Fruit fly (Drosophila melanogaster) whole organism, embryonic: Measurements from ENCODE around the gene trus.
A peak's percentile ranks its signal among the peaks of the same experiment; 100 is the strongest.
"Not testable (repeated sequence)": the region's sequence is repeated elsewhere in the genome, so short reads cannot be mapped to it uniquely, and the experiment has no call there.

Experiments used
- Blimp-1 ChIP-seq: fragments of 200-800 bp; sonication (Bioruptor generic); optimal IDR thresholded peaks from 3 replicates; lab custom pipeline; 2018; ENCODE audit warnings: missing biosample characterization, missing genetic modification characterization, mild to moderate bottlenecking, moderate library complexity, missing genetic modification reagents
- CG10543 ChIP-seq: fragments of 200-800 bp; sonication (Bioruptor generic); optimal IDR thresholded peaks from 3 replicates; lab custom pipeline; 2017; ENCODE audit warnings: missing biosample characterization, mild to moderate bottlenecking, missing genetic modification characterization, moderate library complexity
- CG3065 ChIP-seq: fragments of 200-800 bp; sonication (Bioruptor generic); optimal IDR thresholded peaks from 2 replicates; lab custom pipeline; 2016; ENCODE audit warnings: missing biosample characterization, missing genetic modification characterization
- CG31441 ChIP-seq: fragments of 200-800 bp; sonication (Bioruptor generic); IDR thresholded peaks from 2 replicates; pipeline ENCODE4 v1.3.6; 2022; ENCODE audit warnings: missing biosample characterization, missing genetic modification characterization
- CG5180 ChIP-seq: fragments of 200-800 bp; sonication (Bioruptor generic); optimal IDR thresholded peaks from 3 replicates; lab custom pipeline; 2017; ENCODE audit warnings: missing biosample characterization, missing genetic modification characterization, mild to moderate bottlenecking, moderate library complexity, missing genetic modification reagents
- CTCF ChIP-seq: fragments of 200-800 bp; sonication (Bioruptor generic); optimal IDR thresholded peaks from 2 replicates; lab custom pipeline; 2017; ENCODE audit warnings: missing biosample characterization, mild to moderate bottlenecking, missing genetic modification characterization, moderate library complexity
- Deaf1 ChIP-seq: fragments of 200-800 bp; optimal IDR thresholded peaks from 3 replicates; lab custom pipeline; 2019; ENCODE audit warnings: missing biosample characterization, mild to moderate bottlenecking, missing genetic modification characterization, moderate library complexity
- Gug ChIP-seq: fragments of 200-800 bp; sonication (Bioruptor generic); IDR thresholded peaks from 4 replicates; pipeline ENCODE4 v1.3.6; 2022; ENCODE audit warnings: missing biosample characterization, missing genetic modification characterization
- Hmx ChIP-seq: fragments of 200-800 bp; sonication (Bioruptor generic); optimal IDR thresholded peaks from 2 replicates; lab custom pipeline; 2016; ENCODE audit warnings: missing biosample characterization, missing genetic modification characterization
- Jarid2 ChIP-seq: fragments of 200-800 bp; sonication (Bioruptor generic); optimal IDR thresholded peaks from 3 replicates; lab custom pipeline; 2017; ENCODE audit warnings: mild to moderate bottlenecking, missing biosample characterization, missing genetic modification reagents, missing genetic modification characterization
- Med ChIP-seq: fragments of 200-800 bp; sonication (Bioruptor generic); peaks from one replicate; lab custom pipeline; 2016; ENCODE audit warnings: missing biosample characterization, missing genetic modification characterization, mild to moderate bottlenecking, inconsistent platforms, moderate library complexity
- Tbp ChIP-seq: fragments of >200 bp; optimal IDR thresholded peaks from 2 replicates; lab custom pipeline; 2018; ENCODE audit warnings: missing biosample characterization, missing genetic modification characterization
- Trl ChIP-seq, 3 experiments: fragments of >200 bp in 2 of 3; fragments of 200-800 bp in 1 of 3; sonication (Bioruptor generic) in 1 of 3; optimal IDR thresholded peaks; 2 replicates in 1 of 3; 3 replicates in 2 of 3; lab custom pipeline; 2016 to 2017; ENCODE audit warnings: missing biosample characterization in 1 of 3, missing genetic modification characterization in 1 of 3
- al ChIP-seq: fragments of 200-800 bp; sonication (Bioruptor generic); IDR thresholded peaks from 2 replicates; pipeline ENCODE4 v1.3.6; 2022; ENCODE audit warnings: missing biosample characterization, missing genetic modification characterization
- cg ChIP-seq: fragments of 200-800 bp; sonication (Bioruptor generic); optimal IDR thresholded peaks from 3 replicates; lab custom pipeline; 2019; ENCODE audit warnings: missing biosample characterization, mild to moderate bottlenecking, missing genetic modification characterization, moderate library complexity
- disco-r ChIP-seq: fragments of 200-800 bp; sonication (Bioruptor generic); optimal IDR thresholded peaks from 2 replicates; lab custom pipeline; 2016; ENCODE audit warnings: missing biosample characterization, missing genetic modification characterization
- nom ChIP-seq: fragments of 200-800 bp; sonication (Bioruptor generic); optimal IDR thresholded peaks from 2 replicates; lab custom pipeline; 2017; ENCODE audit warnings: missing biosample characterization, missing genetic modification characterization, mild to moderate bottlenecking, moderate library complexity, missing genetic modification reagents
- onecut ChIP-seq: fragments of 200-800 bp; sonication (Bioruptor generic); IDR thresholded peaks from 2 replicates; pipeline ENCODE4 v1.3.6; 2022; ENCODE audit warnings: missing biosample characterization, missing genetic modification characterization
- sens ChIP-seq: fragments of 200-800 bp; sonication (Bioruptor generic); peaks from one replicate; lab custom pipeline; 2016; ENCODE audit warnings: missing biosample characterization, missing genetic modification characterization
- sug ChIP-seq: fragments of 200-800 bp; optimal IDR thresholded peaks from 2 replicates; lab custom pipeline; 2019; ENCODE audit warnings: missing biosample characterization, mild to moderate bottlenecking, missing genetic modification characterization, moderate library complexity
- tll ChIP-seq, 2 experiments: fragments of 200-800 bp in 1 of 2; fragments of >200 bp in 1 of 2; sonication (Bioruptor generic) in 1 of 2; optimal IDR thresholded peaks; 2 replicates each; lab custom pipeline; 2017 to 2019; ENCODE audit warnings: missing biosample characterization in 2 of 2, missing genetic modification characterization in 2 of 2, mild to moderate bottlenecking in 1 of 2, moderate library complexity in 1 of 2
- yki ChIP-seq: fragments of >200 bp; optimal IDR thresholded peaks from 3 replicates; lab custom pipeline; 2018

trus gene

DNA sequence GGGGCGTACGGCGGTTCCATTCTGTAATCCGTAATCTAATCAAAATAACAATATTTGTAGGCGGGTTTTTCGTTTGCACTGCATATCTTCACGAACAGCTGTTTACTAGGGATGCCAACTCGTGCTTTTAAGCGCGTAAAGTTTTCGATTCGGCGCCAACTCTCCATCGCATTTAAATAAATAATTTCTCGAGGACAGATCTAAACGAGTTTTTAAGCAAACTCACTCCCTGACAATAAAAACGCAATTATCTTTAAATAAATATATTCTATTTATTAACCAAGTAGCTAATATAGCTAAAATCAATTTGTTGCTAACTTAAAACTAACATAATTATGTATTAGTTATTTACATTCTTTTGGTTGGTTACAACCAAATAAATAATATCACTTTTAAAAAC is 8.8 kb downstream of the trus start, which contains the start of gene CG5608:
CG5608 (minus strand) TSS at position 101 of the 400 bp plus-strand sequence.
- TF ChIP-seq al (GFP tag; lab: Robert Waterston, UW); tll (GFP tag; optimal IDR thresholded peaks at IDR 0.05; lab: Kevin White, UChicago); CG3065 (GFP tag; lab: Kevin White, UChicago): not testable (repeated sequence)

DNA sequence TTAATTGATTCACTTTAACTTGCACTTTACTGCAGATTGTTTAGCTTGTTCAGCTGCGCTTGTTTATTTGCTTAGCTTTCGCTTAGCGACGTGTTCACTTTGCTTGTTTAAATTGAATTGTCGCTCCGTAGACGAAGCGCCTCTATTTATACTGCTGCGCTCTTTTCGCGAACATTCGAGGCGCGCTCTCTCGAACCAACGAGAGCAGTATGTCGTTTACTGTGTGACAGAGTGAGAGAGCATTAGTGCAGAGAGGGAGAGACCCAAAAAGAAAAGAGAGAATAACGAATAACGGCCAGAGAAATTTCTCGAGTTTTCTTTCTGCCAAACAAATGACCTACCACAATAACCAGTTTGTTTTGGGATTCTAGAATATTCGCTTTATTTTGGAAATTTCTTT is 11.3 kb downstream of the trus start, which contains the start of gene Hsp70Ba:
Hsp70Ba (minus strand) TSS at position 102 of the 400 bp plus-strand sequence.
- TF ChIP-seq onecut (GFP tag; lab: Robert Waterston, UW), result peak; percentile 66
- TF ChIP-seq Trl (optimal IDR thresholded peaks at IDR 0.05; lab: Kevin White, UChicago), result peak in 1 of 2 experiments; percentile 70
- TF ChIP-seq Trl (GFP tag; optimal IDR thresholded peaks at IDR 0.05; lab: Kevin White, UChicago), result not testable (repeated sequence)

DNA sequence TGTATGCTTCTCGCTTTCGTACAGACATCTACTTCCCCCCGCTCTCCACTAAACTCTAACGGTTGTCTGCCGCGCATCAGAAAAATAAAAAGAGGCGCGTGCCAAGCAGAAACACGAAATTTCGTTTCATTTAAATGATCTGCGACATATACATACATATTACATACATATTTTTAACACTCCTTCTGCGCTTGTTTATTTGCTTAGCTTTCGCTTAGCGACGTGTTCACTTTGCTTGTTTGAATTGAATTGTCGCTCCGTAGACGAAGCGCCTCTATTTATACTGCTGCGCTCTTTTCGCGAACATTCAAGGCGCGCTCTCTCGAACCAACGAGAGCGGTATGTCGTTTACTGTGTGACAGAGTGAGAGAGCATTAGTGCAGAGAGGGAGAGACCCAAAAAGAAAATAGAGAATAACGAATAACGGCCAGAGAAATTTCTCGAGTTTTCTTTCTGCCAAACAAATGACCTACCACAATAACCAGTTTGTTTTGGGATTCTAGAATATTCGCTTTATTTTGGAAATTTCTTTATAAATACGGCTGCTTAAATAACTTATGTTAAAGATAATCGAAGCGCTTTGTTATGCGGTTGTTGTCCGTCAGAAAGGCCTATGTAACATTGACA is 21.0 kb downstream of the trus start:
- TF ChIP-seq Deaf1 (peak; percentile 36), Tbp (GFP tag; lab: Kevin White, UChicago) (peak; percentile 63), Trl (optimal IDR thresholded peaks at IDR 0.05; lab: Kevin White, UChicago) (peak; percentile 71 to 86), CTCF (peak; percentile 44), yki (lab: Kevin White, UChicago) (peak; percentile 15), sug (tag; lab: Kevin White, UChicago) (peak; percentile 4), onecut (GFP tag; lab: Robert Waterston, UW) (peak; percentile 71), Blimp-1 (GFP tag; lab: Kevin White, UChicago) (peak; percentile 18), Jarid2 (GFP tag; lab: Kevin White, UChicago) (peak; percentile 88), Med (peak; percentile 43), nom (GFP tag; lab: Kevin White, UChicago) (peak; percentile 11), sens (peak; percentile 61), CG5180 (GFP tag; lab: Kevin White, UChicago) (peak; percentile 91), Gug (peak; percentile 53; the same call in 1 of the 4 replicates), cg (GFP tag; lab: Kevin White, UChicago) (peak; percentile 41)
- not testable (repeated sequence) for TF ChIP-seq Trl (GFP tag; optimal IDR thresholded peaks at IDR 0.05; lab: Kevin White, UChicago)
- TF ChIP-seq, all 482 proteins: peak for 15; not testable (repeated sequence) for 467

DNA sequence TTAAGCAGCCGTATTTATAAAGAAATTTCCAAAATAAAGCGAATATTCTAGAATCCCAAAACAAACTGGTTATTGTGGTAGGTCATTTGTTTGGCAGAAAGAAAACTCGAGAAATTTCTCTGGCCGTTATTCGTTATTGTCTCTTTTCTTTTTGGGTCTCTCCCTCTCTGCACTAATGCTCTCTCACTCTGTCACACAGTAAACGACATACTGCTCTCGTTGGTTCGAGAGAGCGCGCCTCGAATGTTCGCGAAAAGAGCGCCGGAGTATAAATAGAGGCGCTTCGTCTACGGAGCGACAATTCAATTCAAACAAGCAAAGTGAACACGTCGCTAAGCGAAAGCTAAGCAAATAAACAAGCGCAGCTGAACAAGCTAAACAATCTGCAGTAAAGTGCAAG is 45.8 kb downstream of the trus start, which contains the start of gene Hsp70Bbb:
Hsp70Bbb (plus strand) TSS at position 301 of the 400 bp plus-strand sequence.
- TF ChIP-seq disco-r; CG10543 (GFP tag; lab: Kevin White, UChicago); Hmx: not testable (repeated sequence)
- TF ChIP-seq, all 482 proteins: peak for 0; not testable (repeated sequence) for 482

DNA sequence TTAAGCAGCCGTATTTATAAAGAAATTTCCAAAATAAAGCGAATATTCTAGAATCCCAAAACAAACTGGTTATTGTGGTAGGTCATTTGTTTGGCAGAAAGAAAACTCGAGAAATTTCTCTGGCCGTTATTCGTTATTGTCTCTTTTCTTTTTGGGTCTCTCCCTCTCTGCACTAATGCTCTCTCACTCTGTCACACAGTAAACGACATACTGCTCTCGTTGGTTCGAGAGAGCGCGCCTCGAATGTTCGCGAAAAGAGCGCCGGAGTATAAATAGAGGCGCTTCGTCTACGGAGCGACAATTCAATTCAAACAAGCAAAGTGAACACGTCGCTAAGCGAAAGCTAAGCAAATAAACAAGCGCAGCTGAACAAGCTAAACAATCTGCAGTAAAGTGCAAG is 49.1 kb downstream of the trus start, which contains the start of gene Hsp70Bb:
Hsp70Bb (plus strand) TSS at position 301 of the 400 bp plus-strand sequence.
- TF ChIP-seq CG31441; Hmx; cg (GFP tag; lab: Kevin White, UChicago): not testable (repeated sequence)
